Fruit fly (Drosophila melanogaster) whole organism, wandering third instar larva: ENCODE data around the gene cad.

Source experiments
- CG32264 ChIP-seq: fragments of 200-800 bp; sonication (Bioruptor generic); optimal IDR thresholded peaks from 2 replicates; lab custom pipeline; 2016; ENCODE audit warnings: missing biosample characterization, missing genetic modification characterization
- Dfd ChIP-seq: fragments of >200 bp; optimal IDR thresholded peaks from 2 replicates; lab custom pipeline; 2017; ENCODE audit warnings: missing biosample characterization, missing genetic modification characterization
- Hr78 ChIP-seq: fragments of >200 bp; optimal IDR thresholded peaks from 2 replicates; lab custom pipeline; 2017; ENCODE audit warnings: missing biosample characterization, missing genetic modification characterization
- Myc ChIP-seq: fragments of >200 bp; optimal IDR thresholded peaks from 2 replicates; lab custom pipeline; 2017
- Rel ChIP-seq, 2 experiments: fragments of 200-800 bp; sonication (Bioruptor generic) in 1 of 2; optimal IDR thresholded peaks; 2 replicates in 1 of 2; 3 replicates in 1 of 2; lab custom pipeline; 2016 to 2019; ENCODE audit warnings: mild to moderate bottlenecking in 2 of 2, missing biosample characterization in 2 of 2, missing genetic modification characterization in 2 of 2, moderate library complexity in 1 of 2
- Vsx2 ChIP-seq: fragments of 200-300, 225-300 bp; sonication (Bioruptor generic); optimal IDR thresholded peaks from 2 replicates; lab custom pipeline; 2018; ENCODE audit warnings: missing biosample characterization, missing genetic modification characterization; ENCODE audit not compliant: partially characterized antibody
- brk ChIP-seq: fragments of 200-800 bp; sonication (Bioruptor generic); optimal IDR thresholded peaks from 2 replicates; lab custom pipeline; 2016; ENCODE audit warnings: missing biosample characterization, mild to moderate bottlenecking, missing genetic modification characterization
- dl ChIP-seq, 2 experiments: fragments of 175-275, 200-275 bp in 1 of 2; fragments of 200-275 bp in 1 of 2; sonication (Bioruptor generic); optimal IDR thresholded peaks; lab custom pipeline; 2018; ENCODE audit warnings: mild to moderate bottlenecking in 2 of 2, missing biosample characterization in 2 of 2, missing genetic modification characterization in 2 of 2, moderate library complexity in 2 of 2; ENCODE audit not compliant: partially characterized antibody in 2 of 2, insufficient read depth in 1 of 2
- fru ChIP-seq: fragments of 200-800 bp; sonication (Bioruptor generic); optimal IDR thresholded peaks from 3 replicates; lab custom pipeline; 2016; ENCODE audit warnings: missing biosample characterization, mild to moderate bottlenecking, missing genetic modification characterization
- jim ChIP-seq: fragments of 175-275, 200-325 bp; sonication (Bioruptor generic); optimal IDR thresholded peaks from 2 replicates; lab custom pipeline; 2016; ENCODE audit warnings: missing biosample characterization, mild to moderate bottlenecking, missing genetic modification characterization
- rgr ChIP-seq: fragments of 200-800 bp; sonication (Bioruptor generic); optimal IDR thresholded peaks from 3 replicates; lab custom pipeline; 2016; ENCODE audit warnings: missing biosample characterization, mild to moderate bottlenecking, missing genetic modification characterization
- sv ChIP-seq: fragments of 200-800 bp; sonication (Bioruptor generic); optimal IDR thresholded peaks from 3 replicates; lab custom pipeline; 2016; ENCODE audit warnings: missing biosample characterization, missing genetic modification characterization
- tai ChIP-seq: sonication (Bioruptor generic); optimal IDR thresholded peaks from 2 replicates; lab custom pipeline; 2016; ENCODE audit warnings: missing biosample characterization, missing genetic modification characterization

dm6 chr2L:20733025-20733424 lies 37.5 kb upstream of the cad start:
- TF ChIP-seq sv (GFP tag; lab: Kevin White, UChicago) (no peak), tai (GFP tag; lab: Kevin White, UChicago) (no peak), jim (no peak), CG32264 (GFP tag; lab: Kevin White, UChicago) (no peak), brk (no peak), dl (GFP tag; optimal IDR thresholded peaks at IDR 0.05; lab: Kevin White, UChicago; ENCODE audit: insufficient read depth in 1 of 2, partially characterized antibody in 2 of 2) (no peak), Hr78 (GFP tag; lab: Kevin White, UChicago) (no peak), Vsx2 (GFP tag; lab: Kevin White, UChicago) (no peak), Myc (no peak), rgr (no peak), Dfd (no peak), fru (GFP tag; lab: Kevin White, UChicago) (no peak), Rel (GFP tag; optimal IDR thresholded peaks at IDR 0.05; lab: Kevin White, UChicago) (no peak), Rel (tag; optimal IDR thresholded peaks at IDR 0.05; lab: Kevin White, UChicago) (no peak)
